Worm (Caenorhabditis elegans) whole organism, late embryonic: ENCODE results near the gene cyn-16.

Experiments used
- C38D4.7 ChIP-seq: fragments of 200-800 bp; sonication (Bioruptor generic); optimal IDR thresholded peaks from 2 replicates; lab custom pipeline; 2018; ENCODE audit warnings: mild to moderate bottlenecking, missing genetic modification characterization, moderate library complexity, missing compliant biosample characterization
- K02D7.2 ChIP-seq: sonication (generic microtip); optimal IDR thresholded peaks from 2 replicates; lab custom pipeline; 2017; ENCODE audit warnings: mild to moderate bottlenecking, missing genetic modification characterization, missing compliant biosample characterization
- K09A11.1 ChIP-seq: sonication (generic microtip); optimal IDR thresholded peaks from 2 replicates; lab custom pipeline; 2017; ENCODE audit warnings: antibody characterized with exemption, mild to moderate bottlenecking, missing genetic modification characterization, missing compliant biosample characterization; ENCODE audit not compliant: insufficient read depth
- T23F11.4 ChIP-seq: fragments of 200-800 bp; sonication (Bioruptor generic); optimal IDR thresholded peaks from 2 replicates; lab custom pipeline; 2018; ENCODE audit warnings: mild to moderate bottlenecking, missing genetic modification characterization, missing compliant biosample characterization
- ahr-1 ChIP-seq: sonication (generic microtip); optimal IDR thresholded peaks from 2 replicates; lab custom pipeline; 2016; ENCODE audit warnings: missing genetic modification characterization, missing compliant biosample characterization
- ama-1 ChIP-seq: fragments of 150-350 bp; optimal IDR thresholded peaks from 2 replicates; lab custom pipeline; 2014
- ceh-18 ChIP-seq: sonication (generic microtip); optimal IDR thresholded peaks from 2 replicates; lab custom pipeline; 2016; ENCODE audit warnings: missing genetic modification characterization, missing compliant biosample characterization
- ceh-19 ChIP-seq: fragments of 200-800 bp; sonication (Bioruptor generic); optimal IDR thresholded peaks from 2 replicates; lab custom pipeline; 2018; ENCODE audit warnings: mild to moderate bottlenecking, missing genetic modification characterization, missing compliant biosample characterization
- ceh-31 ChIP-seq: sonication (generic microtip); optimal IDR thresholded peaks from 2 replicates; lab custom pipeline; 2016; ENCODE audit warnings: missing genetic modification characterization, missing compliant biosample characterization
- ceh-45 ChIP-seq: fragments of 200-800 bp; sonication (Bioruptor generic); IDR thresholded peaks from 2 replicates; pipeline ENCODE4 v1.3.6; 2022; ENCODE audit warnings: missing genetic modification reagents, missing genetic modification characterization, missing compliant biosample characterization
- ceh-9 ChIP-seq: sonication (generic microtip); optimal IDR thresholded peaks from 2 replicates; lab custom pipeline; 2016; ENCODE audit warnings: mild to moderate bottlenecking, missing genetic modification characterization, inconsistent platforms, missing compliant biosample characterization
- che-1 ChIP-seq: sonication (generic microtip); optimal IDR thresholded peaks from 2 replicates; lab custom pipeline; 2016; ENCODE audit warnings: mild to moderate bottlenecking, missing genetic modification characterization, missing compliant biosample characterization
- elt-4 ChIP-seq: sonication (generic microtip); optimal IDR thresholded peaks from 2 replicates; lab custom pipeline; 2016; ENCODE audit warnings: missing genetic modification characterization, missing compliant biosample characterization
- eyg-1 ChIP-seq: sonication (generic microtip); optimal IDR thresholded peaks from 2 replicates; lab custom pipeline; 2016; ENCODE audit warnings: missing genotype, missing genetic modification characterization, missing compliant biosample characterization
- fax-1 ChIP-seq: sonication (generic microtip); optimal IDR thresholded peaks from 2 replicates; lab custom pipeline; 2016; ENCODE audit warnings: missing genotype, missing genetic modification characterization, missing compliant biosample characterization
- gmeb-2 ChIP-seq: sonication (generic microtip); optimal IDR thresholded peaks from 2 replicates; lab custom pipeline; 2016; ENCODE audit warnings: missing genetic modification characterization, inconsistent platforms, missing compliant biosample characterization
- hlh-6 ChIP-seq: sonication (generic microtip); optimal IDR thresholded peaks from 2 replicates; lab custom pipeline; 2016; ENCODE audit warnings: missing genotype, missing genetic modification characterization, missing compliant biosample characterization
- madf-2 ChIP-seq: sonication (generic microtip); optimal IDR thresholded peaks from 2 replicates; lab custom pipeline; 2017; ENCODE audit warnings: missing genetic modification characterization, missing compliant biosample characterization
- mec-3 ChIP-seq: sonication (generic microtip); optimal IDR thresholded peaks from 2 replicates; lab custom pipeline; 2016; ENCODE audit warnings: borderline replicate concordance, missing genetic modification characterization, missing compliant biosample characterization
- nfya-1 ChIP-seq: sonication (generic microtip); optimal IDR thresholded peaks from 2 replicates; lab custom pipeline; 2017; ENCODE audit warnings: missing genetic modification characterization, mild to moderate bottlenecking, missing compliant biosample characterization, antibody characterized with exemption, moderate library complexity
- nhr-11 ChIP-seq: fragments of 150-350 bp; optimal IDR thresholded peaks from 2 replicates; lab custom pipeline; 2014; ENCODE audit warnings: missing biosample characterization, missing genetic modification characterization
- nhr-232 ChIP-seq: sonication (generic microtip); optimal IDR thresholded peaks from 2 replicates; lab custom pipeline; 2016; ENCODE audit warnings: missing genetic modification characterization, missing compliant biosample characterization
- npax-4 ChIP-seq: sonication (generic microtip); optimal IDR thresholded peaks from 2 replicates; lab custom pipeline; 2016; ENCODE audit warnings: missing genetic modification characterization, missing compliant biosample characterization
- odd-2 ChIP-seq: sonication (generic microtip); optimal IDR thresholded peaks from 2 replicates; lab custom pipeline; 2017; ENCODE audit warnings: antibody characterized with exemption, mild to moderate bottlenecking, missing genetic modification characterization, missing compliant biosample characterization
- pag-3 ChIP-seq: sonication (generic microtip); optimal IDR thresholded peaks from 2 replicates; lab custom pipeline; 2016; ENCODE audit warnings: missing compliant biosample characterization, missing genetic modification characterization, borderline replicate concordance
- pat-9 ChIP-seq: fragments of 200-800 bp; sonication (Bioruptor generic); optimal IDR thresholded peaks from 2 replicates; lab custom pipeline; 2018; ENCODE audit warnings: mild to moderate bottlenecking, missing genetic modification characterization, moderate library complexity, missing compliant biosample characterization
- pha-2 ChIP-seq: sonication (generic microtip); optimal IDR thresholded peaks from 2 replicates; lab custom pipeline; 2017; ENCODE audit warnings: mild to moderate bottlenecking, missing genetic modification characterization, missing compliant biosample characterization
- pha-4 ChIP-seq: fragments of 150-350 bp; optimal IDR thresholded peaks from 2 replicates; lab custom pipeline; 2018; ENCODE audit warnings: missing biosample characterization, missing genetic modification reagents, missing genetic modification characterization
- pqm-1 ChIP-seq: sonication (generic microtip); optimal IDR thresholded peaks from 2 replicates; lab custom pipeline; 2016; ENCODE audit warnings: missing genetic modification characterization, missing compliant biosample characterization
- pros-1 ChIP-seq: fragments of 150-350 bp; optimal IDR thresholded peaks from 2 replicates; lab custom pipeline; 2014; ENCODE audit warnings: missing biosample characterization, missing genetic modification reagents, missing genetic modification characterization
- ref-2 ChIP-seq: sonication (generic microtip); optimal IDR thresholded peaks from 2 replicates; lab custom pipeline; 2016; ENCODE audit warnings: missing genetic modification characterization, missing compliant biosample characterization
- rnt-1 ChIP-seq: sonication (generic microtip); optimal IDR thresholded peaks from 2 replicates; lab custom pipeline; 2016; ENCODE audit warnings: missing genetic modification characterization, missing compliant biosample characterization
- sdc-2 ChIP-seq: sonication (generic microtip); optimal IDR thresholded peaks from 2 replicates; lab custom pipeline; 2016; ENCODE audit warnings: missing genotype, missing genetic modification characterization, missing compliant biosample characterization
- syd-9 ChIP-seq: sonication (generic microtip); optimal IDR thresholded peaks from 2 replicates; lab custom pipeline; 2016; ENCODE audit warnings: mild to moderate bottlenecking, missing genetic modification characterization, moderate library complexity, missing compliant biosample characterization
- tbx-2 ChIP-seq: sonication (generic microtip); optimal IDR thresholded peaks from 2 replicates; lab custom pipeline; 2016; ENCODE audit warnings: missing genetic modification characterization, missing compliant biosample characterization
- tbx-7 ChIP-seq: sonication (generic microtip); optimal IDR thresholded peaks from 2 replicates; lab custom pipeline; 2016; ENCODE audit warnings: missing genotype, missing genetic modification characterization, missing compliant biosample characterization
- unc-42 ChIP-seq: sonication (generic microtip); optimal IDR thresholded peaks from 2 replicates; lab custom pipeline; 2016; ENCODE audit warnings: missing genotype, missing genetic modification characterization, missing compliant biosample characterization
- zip-5 ChIP-seq: sonication (generic microtip); optimal IDR thresholded peaks from 2 replicates; lab custom pipeline; 2016; ENCODE audit warnings: missing genetic modification characterization, missing compliant biosample characterization

The cyn-16 gene

ce11 chrII:12042108-12042960, 5.8 kb upstream of the cyn-16 start, which contains the start of gene ippk-1 (continued):
- TF ChIP-seq nhr-11 (no peak), ama-1 (lab: Kevin White, UChicago) (no peak), pha-4 (tag; lab: Kevin White, UChicago) (no peak), mec-3 (peak; percentile 95), pqm-1 (tag; lab: Kevin White, UChicago) (peak; percentile 94), pat-9 (tag; lab: Kevin White, UChicago) (peak; percentile 21), npax-4 (tag; lab: Kevin White, UChicago) (no peak), ahr-1 (tag; lab: Kevin White, UChicago) (peak; percentile 92), madf-2 (peak; percentile 41), eyg-1 (tag; lab: Kevin White, UChicago) (peak; percentile 54), sdc-2 (tag; lab: Kevin White, UChicago) (peak; percentile 78), K02D7.2 (tag; lab: Kevin White, UChicago) (peak; percentile 53), pag-3 (tag; lab: Kevin White, UChicago) (peak; percentile 92), syd-9 (peak; percentile 68), fax-1 (peak; percentile 94), nhr-232 (no peak), ceh-9 (tag; lab: Kevin White, UChicago) (no peak), ceh-18 (tag; lab: Kevin White, UChicago) (peak; percentile 70), rnt-1 (tag; lab: Kevin White, UChicago) (peak; percentile 98), ceh-19 (GFP tag; lab: Kevin White, UChicago) (peak; percentile 68), zip-5 (tag; lab: Kevin White, UChicago) (peak; percentile 95), pros-1 (tag; lab: Kevin White, UChicago) (no peak), pha-2 (tag; lab: Kevin White, UChicago) (peak; percentile 35), ceh-31 (tag; lab: Kevin White, UChicago) (peak; percentile 99), T23F11.4 (GFP tag; lab: Kevin White, UChicago) (peak; percentile 24), ref-2 (tag; lab: Kevin White, UChicago) (peak; percentile 98), odd-2 (tag; lab: Kevin White, UChicago) (no peak), ceh-45 (no peak)
- TF ChIP-seq, all 69 proteins: peak for 49

ce11 chrII:12041116-12041515, 4.6 kb upstream of the cyn-16 start:
- TF ChIP-seq madf-2 (no peak), C38D4.7 (GFP tag; lab: Kevin White, UChicago) (no peak), T23F11.4 (GFP tag; lab: Kevin White, UChicago) (no peak), ama-1 (lab: Kevin White, UChicago) (no peak), hlh-6 (tag; lab: Kevin White, UChicago) (no peak), elt-4 (no peak), tbx-7 (tag; lab: Kevin White, UChicago) (no peak), che-1 (no peak), gmeb-2 (tag; lab: Kevin White, UChicago) (no peak), ceh-31 (tag; lab: Kevin White, UChicago) (no peak), unc-42 (tag; lab: Kevin White, UChicago) (no peak), tbx-2 (tag; lab: Kevin White, UChicago) (no peak), K09A11.1 (tag; lab: Kevin White, UChicago) (no peak)
- TF ChIP-seq, all 69 proteins: peak for 0

- TF ChIP-seq tbx-2 (tag; lab: Kevin White, UChicago) = peak; percentile 49
- TF ChIP-seq unc-42 (tag; lab: Kevin White, UChicago) = peak; percentile 79
- TF ChIP-seq ceh-31 (tag; lab: Kevin White, UChicago) = peak; percentile 37
- TF ChIP-seq nfya-1 (tag; lab: Kevin White, UChicago) = peak; percentile 49
- TF ChIP-seq ceh-18 (tag; lab: Kevin White, UChicago) = peak; percentile 30
- no peak for TF ChIP-seq T23F11.4 (GFP tag; lab: Kevin White, UChicago)
- TF ChIP-seq elt-4 = no peak
- TF ChIP-seq sdc-2 (tag; lab: Kevin White, UChicago) = peak; percentile 62
Observed at ce11 chrII:12040167-12040566, 3.6 kb upstream of the cyn-16 start.
